Worm (Caenorhabditis elegans): ENCODE measurements around the gene gtap-1.

DNA sequence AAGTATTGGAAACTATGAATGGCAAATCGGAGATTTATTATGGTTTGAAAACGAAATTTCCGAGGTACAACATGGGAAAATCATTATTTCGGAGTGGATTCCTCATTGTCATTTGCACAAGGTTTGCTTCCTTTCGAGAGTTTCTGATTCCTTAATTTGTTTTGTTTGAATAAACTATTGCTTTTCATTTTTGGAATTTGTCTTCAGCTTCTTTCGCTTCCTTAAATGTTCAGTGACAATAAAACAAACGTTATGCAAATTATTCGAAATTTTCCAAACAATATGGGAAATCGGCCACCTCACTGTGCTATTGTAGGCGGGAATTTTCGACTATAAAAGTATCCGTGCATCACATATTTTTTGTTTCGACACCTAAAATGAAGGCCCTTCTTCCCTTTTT, 8.8 kb upstream of the gtap-1 start, which contains the start of gene nep-25:
- peak in 1 of 2 experiments; percentile 90 for TF ChIP-seq unc-62 (GFP tag; optimal IDR thresholded peaks at IDR 0.05 in 1 of 2)
- TF ChIP-seq unc-62 (tag; optimal IDR thresholded peaks at IDR 0.05): no peak
- no peak for TF ChIP-seq nhr-42 (GFP tag; IDR thresholded peaks at IDR 0.05)
- TF ChIP-seq lim-7 (GFP tag; IDR thresholded peaks at IDR 0.05): no peak
- TF ChIP-seq ceh-28 (tag; optimal IDR thresholded peaks at IDR 0.05): no peak
- TF ChIP-seq jun-1 (tag; optimal IDR thresholded peaks at IDR 0.05): no peak
- TF ChIP-seq pqm-1 (tag; optimal IDR thresholded peaks at IDR 0.05): no peak
- no peak for TF ChIP-seq ztf-11 (tag; optimal IDR thresholded peaks at IDR 0.05)
